Worm (Caenorhabditis elegans) whole organism, L2 larva: Measurements from ENCODE around the gene glp-1.

Experiments
- C34F6.9 ChIP-seq: fragments of 150-350 bp; optimal IDR thresholded peaks from 2 replicates; lab custom pipeline; 2014; ENCODE audit warnings: missing biosample characterization, missing genetic modification characterization
- F13H6.1 ChIP-seq: sonication (generic microtip); optimal IDR thresholded peaks from 2 replicates; lab custom pipeline; 2016; ENCODE audit warnings: missing genetic modification characterization, missing compliant biosample characterization
- R02D3.7 ChIP-seq: fragments of 150-350 bp; optimal IDR thresholded peaks from 2 replicates; lab custom pipeline; 2014; ENCODE audit warnings: missing biosample characterization, missing genetic modification characterization
- Y55F3AM.14 ChIP-seq: fragments of 200-800 bp; sonication (Bioruptor generic); optimal IDR thresholded peaks from 2 replicates; lab custom pipeline; 2018; ENCODE audit warnings: mild to moderate bottlenecking, missing genetic modification characterization, missing compliant biosample characterization
- ZK546.5 ChIP-seq: sonication (generic microtip); optimal IDR thresholded peaks from 2 replicates; lab custom pipeline; 2017; ENCODE audit warnings: missing biosample characterization, missing genetic modification characterization
- alr-1 ChIP-seq: fragments of 150-350 bp; optimal IDR thresholded peaks from 2 replicates; lab custom pipeline; 2014; ENCODE audit warnings: missing biosample characterization, missing genetic modification characterization
- aly-2 ChIP-seq: fragments of 150-350 bp; optimal IDR thresholded peaks from 2 replicates; lab custom pipeline; 2014; ENCODE audit warnings: missing biosample characterization, missing genetic modification characterization
- ama-1 ChIP-seq: fragments of 150-350 bp; optimal IDR thresholded peaks from 2 replicates; lab custom pipeline; 2018; ENCODE audit warnings: inconsistent platforms
- blmp-1 ChIP-seq: sonication (generic microtip); optimal IDR thresholded peaks from 2 replicates; lab custom pipeline; 2017; ENCODE audit warnings: missing genetic modification characterization, mild to moderate bottlenecking, missing compliant biosample characterization, antibody characterized with exemption, moderate library complexity; ENCODE audit not compliant: insufficient read depth
- ceh-16 ChIP-seq: fragments of 150-350 bp; optimal IDR thresholded peaks from 2 replicates; lab custom pipeline; 2014; ENCODE audit warnings: missing biosample characterization, missing genetic modification characterization
- ceh-82 ChIP-seq: fragments of 150-350 bp; optimal IDR thresholded peaks from 2 replicates; lab custom pipeline; 2014; ENCODE audit warnings: missing biosample characterization, missing genetic modification characterization
- crh-2 ChIP-seq: sonication (generic microtip); optimal IDR thresholded peaks from 2 replicates; lab custom pipeline; 2017; ENCODE audit warnings: missing biosample characterization, missing genetic modification characterization
- egl-27 ChIP-seq: sonication (generic microtip); optimal IDR thresholded peaks from 3 replicates; lab custom pipeline; 2017; ENCODE audit warnings: missing biosample characterization, missing genetic modification reagents, missing genetic modification characterization
- elt-3 ChIP-seq: sonication (generic microtip); optimal IDR thresholded peaks from 2 replicates; lab custom pipeline; 2017; ENCODE audit warnings: missing biosample characterization, missing genetic modification characterization
- fos-1 ChIP-seq: fragments of 150-350 bp; optimal IDR thresholded peaks from 2 replicates; lab custom pipeline; 2014; ENCODE audit warnings: missing biosample characterization, missing genetic modification characterization
- lin-11 ChIP-seq: fragments of 150-350 bp; sonication (generic microtip); optimal IDR thresholded peaks from 2 replicates; lab custom pipeline; 2014; ENCODE audit warnings: missing biosample characterization, missing genetic modification characterization, inconsistent platforms, mixed read lengths
- lin-13 ChIP-seq: fragments of 150-350 bp; optimal IDR thresholded peaks from 2 replicates; lab custom pipeline; 2014; ENCODE audit warnings: missing biosample characterization, missing genetic modification reagents, missing genetic modification characterization
- lin-39 ChIP-seq: fragments of 150-350 bp; optimal IDR thresholded peaks from 2 replicates; lab custom pipeline; 2014; ENCODE audit warnings: missing biosample characterization, missing genetic modification reagents, missing genetic modification characterization
- lsy-2 ChIP-seq, 2 experiments: fragments of 150-350 bp in 1 of 2; sonication (generic microtip) in 1 of 2; optimal IDR thresholded peaks; 2 replicates each; lab custom pipeline; 2014 to 2017; ENCODE audit warnings: missing biosample characterization in 2 of 2, missing genetic modification characterization in 2 of 2
- mab-5 ChIP-seq: fragments of 150-350 bp; optimal IDR thresholded peaks from 2 replicates; lab custom pipeline; 2014; ENCODE audit warnings: missing biosample characterization, missing genetic modification characterization
- nhr-10 ChIP-seq: sonication (generic microtip); optimal IDR thresholded peaks from 2 replicates; lab custom pipeline; 2017; ENCODE audit warnings: missing biosample characterization, missing genetic modification characterization
- nhr-11 ChIP-seq: fragments of 150-350 bp; optimal IDR thresholded peaks from 2 replicates; lab custom pipeline; 2014; ENCODE audit warnings: missing biosample characterization, missing genetic modification characterization
- nhr-12 ChIP-seq: fragments of 150-350 bp; optimal IDR thresholded peaks from 2 replicates; lab custom pipeline; 2014; ENCODE audit warnings: missing biosample characterization, missing genetic modification characterization
- nhr-237 ChIP-seq: fragments of 150-350 bp; optimal IDR thresholded peaks from 2 replicates; lab custom pipeline; 2014; ENCODE audit warnings: missing biosample characterization, missing genetic modification characterization
- nhr-6 ChIP-seq: fragments of 150-350 bp; optimal IDR thresholded peaks from 2 replicates; lab custom pipeline; 2014; ENCODE audit warnings: missing biosample characterization, missing genetic modification characterization
- sem-4 ChIP-seq: fragments of 150-350 bp; optimal IDR thresholded peaks from 2 replicates; lab custom pipeline; 2014; ENCODE audit warnings: missing biosample characterization, missing genetic modification reagents, missing genetic modification characterization
- skn-1 ChIP-seq: sonication (generic microtip); optimal IDR thresholded peaks from 2 replicates; lab custom pipeline; 2017; ENCODE audit warnings: missing biosample characterization, missing genetic modification characterization
- sma-9 ChIP-seq, 2 experiments: fragments of 150-350 bp in 1 of 2; sonication (generic microtip) in 1 of 2; optimal IDR thresholded peaks; 2 replicates each; lab custom pipeline; 2014 to 2016; ENCODE audit warnings: missing genetic modification characterization in 2 of 2, mild to moderate bottlenecking in 1 of 2, missing biosample characterization in 1 of 2, missing compliant biosample characterization in 1 of 2, missing genetic modification reagents in 1 of 2, moderate library complexity in 1 of 2
- snpc-4 ChIP-seq: fragments of 150-350 bp; optimal IDR thresholded peaks from 2 replicates; lab custom pipeline; 2014; ENCODE audit warnings: missing biosample characterization, missing genetic modification characterization
- unc-39 ChIP-seq: fragments of 150-350 bp; optimal IDR thresholded peaks from 2 replicates; lab custom pipeline; 2014; ENCODE audit warnings: missing biosample characterization, missing genetic modification characterization
- unc-55 ChIP-seq: fragments of 150-350 bp; sonication (generic microtip); optimal IDR thresholded peaks from 3 replicates; lab custom pipeline; 2014; ENCODE audit warnings: missing biosample characterization, missing genetic modification reagents, missing genetic modification characterization
- zag-1 ChIP-seq: fragments of 150-350 bp; optimal IDR thresholded peaks from 2 replicates; lab custom pipeline; 2014; ENCODE audit warnings: missing biosample characterization, missing genetic modification characterization
- ztf-1 ChIP-seq: fragments of 200-800 bp; sonication (Bioruptor generic); conservative IDR thresholded peaks from 2 replicates; pipeline ENCODE4 v1.3.6; 2022; ENCODE audit warnings: missing genetic modification characterization, missing compliant biosample characterization
- ztf-11 ChIP-seq: sonication (generic microtip); optimal IDR thresholded peaks from 2 replicates; lab custom pipeline; 2017; ENCODE audit warnings: missing biosample characterization, missing genetic modification characterization

Gene glp-1

DNA sequence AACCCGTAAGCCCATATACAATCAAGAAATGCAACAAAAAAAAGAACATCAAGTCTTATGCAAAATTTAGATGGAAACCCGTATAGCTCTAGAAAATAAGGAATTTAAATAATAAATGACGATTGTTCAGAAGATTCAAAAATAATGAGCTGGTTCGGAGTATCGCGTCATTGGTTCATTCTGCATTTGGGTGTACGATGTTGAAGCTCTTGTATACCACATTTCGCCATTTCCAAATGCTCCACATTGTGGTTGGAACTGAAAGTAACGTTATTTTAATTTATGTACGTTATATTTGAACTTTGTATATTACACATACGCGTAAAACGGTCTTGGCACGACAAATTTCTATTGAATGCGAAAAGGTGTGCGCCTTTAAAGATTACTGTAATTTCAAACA is 31.8 kb upstream of the glp-1 start:
- TF ChIP-seq lsy-2 (tag; optimal IDR thresholded peaks at IDR 0.05; lab: Kevin White, UChicago), result peak in 1 of 2 experiments; percentile 35
- TF ChIP-seq crh-2 (tag; lab: Kevin White, UChicago), result peak; percentile 21
- TF ChIP-seq sma-9 (GFP tag; optimal IDR thresholded peaks at IDR 0.05; lab: Kevin White, UChicago), result no peak
- TF ChIP-seq sma-9 (tag; optimal IDR thresholded peaks at IDR 0.05; lab: Kevin White, UChicago), result no peak
- no peak for TF ChIP-seq unc-55 (GFP tag; lab: Kevin White, UChicago)

DNA sequence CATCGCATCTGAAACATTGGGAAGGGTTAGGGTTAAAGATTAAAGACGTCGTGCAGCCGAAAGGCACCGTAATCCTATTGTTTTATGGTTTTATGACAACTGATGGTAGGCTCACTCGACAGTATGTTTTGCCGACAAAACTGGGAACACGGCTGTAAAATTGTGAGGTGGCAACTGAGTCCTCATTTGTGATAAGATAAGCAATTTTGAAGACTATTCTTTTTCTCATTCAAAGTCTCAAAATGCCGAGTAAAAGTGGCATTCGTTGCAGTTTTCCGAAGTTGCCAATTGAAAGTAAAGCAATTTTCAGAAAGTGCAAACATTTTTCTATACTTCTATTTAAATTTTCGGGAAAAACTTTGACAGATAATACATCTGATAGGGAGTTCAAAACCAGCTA is 22.3 kb upstream of the glp-1 start:
- no peak for TF ChIP-seq unc-55 (GFP tag; lab: Kevin White, UChicago)
- TF ChIP-seq alr-1 (tag; lab: Kevin White, UChicago), result no peak
- no peak for TF ChIP-seq elt-3
- no peak for TF ChIP-seq nhr-10 (tag; lab: Kevin White, UChicago)
- no peak for TF ChIP-seq nhr-237 (tag; lab: Kevin White, UChicago)
- TF ChIP-seq zag-1 (tag; lab: Kevin White, UChicago), result no peak
- no peak for TF ChIP-seq aly-2 (tag; lab: Kevin White, UChicago)
- no peak for TF ChIP-seq sma-9 (GFP tag; optimal IDR thresholded peaks at IDR 0.05; lab: Kevin White, UChicago)
- no peak for TF ChIP-seq sma-9 (tag; optimal IDR thresholded peaks at IDR 0.05; lab: Kevin White, UChicago)
- no peak for TF ChIP-seq nhr-6 (tag; lab: Kevin White, UChicago)
- TF ChIP-seq, all 48 proteins: peak for 0

DNA sequence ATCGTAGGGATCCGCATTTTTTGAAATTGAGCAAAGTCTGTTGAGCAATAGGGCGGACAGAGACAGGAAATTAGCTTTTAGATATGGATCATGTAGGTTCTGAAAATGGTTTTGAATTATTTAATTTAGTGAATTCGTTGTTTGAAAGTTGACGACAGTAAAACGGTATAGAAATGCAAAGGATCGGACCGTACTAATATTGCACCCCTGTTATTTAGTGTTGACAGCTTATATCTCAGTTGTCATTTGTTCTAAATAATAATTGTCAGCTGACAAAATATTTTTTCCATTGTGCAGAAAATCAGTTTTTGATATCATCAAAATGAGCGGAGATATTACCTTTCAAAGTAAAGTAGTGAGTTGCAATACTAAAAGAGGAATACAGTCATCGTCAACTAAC is 20.7 kb upstream of the glp-1 start, which contains the start of gene lin-12:
lin-12 (minus strand) TSS at position 101 of the 400 bp plus-strand sequence.
- TF ChIP-seq elt-3, result no peak
- TF ChIP-seq mab-5 (tag; lab: Kevin White, UChicago), result no peak
- no peak for TF ChIP-seq nhr-11 (tag; lab: Kevin White, UChicago)
- TF ChIP-seq fos-1 (tag; lab: Kevin White, UChicago), result no peak
- no peak for TF ChIP-seq F13H6.1
- TF ChIP-seq snpc-4, result no peak
- no peak for TF ChIP-seq ZK546.5 (tag; lab: Kevin White, UChicago)
- TF ChIP-seq, all 48 proteins: peak for 0

DNA sequence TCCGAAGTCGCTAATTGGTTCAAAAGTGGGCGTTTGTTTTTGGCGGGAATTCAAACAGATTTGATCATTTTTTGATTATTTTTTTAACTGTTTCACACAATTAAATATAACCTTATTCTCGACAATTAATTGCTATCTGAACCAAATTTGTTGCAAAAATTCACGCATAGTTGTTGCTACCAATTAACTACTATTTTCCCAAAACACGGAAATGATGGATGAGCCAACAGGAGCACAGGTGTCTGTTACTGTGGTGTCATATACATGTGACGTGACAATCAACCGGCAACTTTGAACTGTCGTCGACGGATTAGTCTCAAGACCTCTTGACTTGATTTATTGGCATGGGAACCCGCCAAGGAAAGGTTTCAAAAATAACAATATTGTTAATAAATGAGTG is 19.3 kb upstream of the glp-1 start:
- TF ChIP-seq nhr-6 (tag; lab: Kevin White, UChicago) (no peak), zag-1 (tag; lab: Kevin White, UChicago) (no peak), nhr-10 (tag; lab: Kevin White, UChicago) (no peak), R02D3.7 (no peak), nhr-12 (tag; lab: Kevin White, UChicago) (no peak), ceh-16 (no peak), elt-3 (no peak), aly-2 (tag; lab: Kevin White, UChicago) (no peak), Y55F3AM.14 (GFP tag; lab: Kevin White, UChicago) (no peak), lin-13 (GFP tag; lab: Kevin White, UChicago) (no peak), ZK546.5 (tag; lab: Kevin White, UChicago) (no peak), blmp-1 (tag; lab: Kevin White, UChicago) (no peak), snpc-4 (no peak), alr-1 (tag; lab: Kevin White, UChicago) (no peak), lin-39 (no peak), sem-4 (tag; lab: Kevin White, UChicago) (no peak), ztf-1 (no peak), lin-11 (tag; lab: Kevin White, UChicago) (no peak)

DNA sequence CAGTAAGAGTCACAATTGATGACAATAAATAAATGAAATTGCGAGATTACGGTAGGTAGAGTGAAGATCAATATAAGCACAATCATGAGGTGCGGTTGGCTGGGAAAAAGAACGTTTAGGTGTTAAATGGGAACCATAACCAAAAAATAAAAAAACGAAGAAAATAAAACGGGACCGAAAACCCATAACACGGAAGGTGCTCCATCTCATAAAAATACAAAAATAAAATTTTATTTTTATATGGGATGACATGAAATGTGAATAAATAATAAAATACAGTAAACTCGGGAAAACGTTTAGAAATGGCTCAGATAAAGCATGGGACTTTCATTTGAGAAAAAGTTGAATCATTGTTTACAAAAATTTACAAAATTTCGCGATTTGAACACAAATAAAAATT is 16.5 kb upstream of the glp-1 start, which contains the start of gene F02A9.7:
F02A9.7 (minus strand) TSS at position 101 of the 400 bp plus-strand sequence.
- TF ChIP-seq lin-13 (GFP tag; lab: Kevin White, UChicago) (no peak), elt-3 (no peak), aly-2 (tag; lab: Kevin White, UChicago) (no peak), sma-9 (GFP tag; optimal IDR thresholded peaks at IDR 0.05; lab: Kevin White, UChicago) (no peak), sma-9 (tag; optimal IDR thresholded peaks at IDR 0.05; lab: Kevin White, UChicago) (no peak), lin-39 (no peak), lin-11 (tag; lab: Kevin White, UChicago) (no peak), skn-1 (tag; lab: Kevin White, UChicago) (no peak), egl-27 (no peak), unc-55 (GFP tag; lab: Kevin White, UChicago) (no peak), C34F6.9 (no peak), ama-1 (lab: Kevin White, UChicago) (no peak), unc-39 (no peak), ceh-82 (tag; lab: Kevin White, UChicago) (no peak), lsy-2 (tag; optimal IDR thresholded peaks at IDR 0.05; lab: Kevin White, UChicago) (no peak), snpc-4 (no peak), F13H6.1 (no peak), fos-1 (tag; lab: Kevin White, UChicago) (no peak), nhr-11 (tag; lab: Kevin White, UChicago) (no peak), R02D3.7 (no peak), ztf-11 (tag; lab: Kevin White, UChicago) (no peak)
